Worm (Caenorhabditis elegans) whole organism, L3 larva: ENCODE results near the gene ZK218.11.

Experiments used
- jun-1 ChIP-seq: fragments of 150-350 bp; optimal IDR thresholded peaks from 2 replicates; lab custom pipeline; 2014; ENCODE audit warnings: missing biosample characterization, missing genetic modification reagents, missing genetic modification characterization
- nhr-77 ChIP-seq: fragments of 150-350 bp; optimal IDR thresholded peaks from 2 replicates; lab custom pipeline; 2014; ENCODE audit warnings: missing biosample characterization, missing genetic modification characterization

ce11 chrV:17157154-17157553 is 48.9 kb upstream of the ZK218.11 start, which contains the start of gene F40D4.13:
- TF ChIP-seq nhr-77 (no peak), jun-1 (tag; lab: Kevin White, UChicago) (no peak)
